Worm (Caenorhabditis elegans) whole organism, late embryonic: Measurements from ENCODE around the gene cmtr-2.

Source experiments
- C08G9.2 ChIP-seq: sonication (generic microtip); optimal IDR thresholded peaks from 2 replicates; lab custom pipeline; 2016; ENCODE audit warnings: mild to moderate bottlenecking, missing genetic modification characterization, moderate library complexity, missing compliant biosample characterization
- ama-1 ChIP-seq: fragments of 150-350 bp; optimal IDR thresholded peaks from 2 replicates; lab custom pipeline; 2014
- ets-4 ChIP-seq: sonication (generic microtip); optimal IDR thresholded peaks from 2 replicates; lab custom pipeline; 2016; ENCODE audit warnings: missing genetic modification characterization, missing compliant biosample characterization
- lim-6 ChIP-seq: sonication (generic microtip); optimal IDR thresholded peaks from 2 replicates; lab custom pipeline; 2016; ENCODE audit warnings: missing genetic modification characterization, missing compliant biosample characterization
- madf-2 ChIP-seq: sonication (generic microtip); optimal IDR thresholded peaks from 2 replicates; lab custom pipeline; 2017; ENCODE audit warnings: missing genetic modification characterization, missing compliant biosample characterization
- nhr-11 ChIP-seq: fragments of 150-350 bp; optimal IDR thresholded peaks from 2 replicates; lab custom pipeline; 2014; ENCODE audit warnings: missing biosample characterization, missing genetic modification characterization
- pax-1 ChIP-seq: fragments of 150-350 bp; optimal IDR thresholded peaks from 2 replicates; lab custom pipeline; 2014; ENCODE audit warnings: missing biosample characterization, missing genetic modification characterization
- pha-4 ChIP-seq: fragments of 150-350 bp; optimal IDR thresholded peaks from 2 replicates; lab custom pipeline; 2018; ENCODE audit warnings: missing biosample characterization, missing genetic modification reagents, missing genetic modification characterization
- pqm-1 ChIP-seq: sonication (generic microtip); optimal IDR thresholded peaks from 2 replicates; lab custom pipeline; 2016; ENCODE audit warnings: missing genetic modification characterization, missing compliant biosample characterization
- rnt-1 ChIP-seq: sonication (generic microtip); optimal IDR thresholded peaks from 2 replicates; lab custom pipeline; 2016; ENCODE audit warnings: missing genetic modification characterization, missing compliant biosample characterization
- tbx-2 ChIP-seq: sonication (generic microtip); optimal IDR thresholded peaks from 2 replicates; lab custom pipeline; 2016; ENCODE audit warnings: missing genetic modification characterization, missing compliant biosample characterization
- unc-3 ChIP-seq, 2 experiments: fragments of 200-800 bp in 1 of 2; sonication (Bioruptor generic) in 1 of 2; sonication (generic microtip) in 1 of 2; conservative IDR thresholded peaks in 1 of 2; optimal IDR thresholded peaks in 1 of 2; 2 replicates each; pipeline versions ENCODE4 v1.3.6 to Lab custom; 2016 to 2022; ENCODE audit warnings: missing compliant biosample characterization in 2 of 2, missing genetic modification characterization in 2 of 2, missing genetic modification reagents in 1 of 2

- TF ChIP-seq C08G9.2 (tag; lab: Kevin White, UChicago) (no peak), ama-1 (lab: Kevin White, UChicago) (no peak), pqm-1 (tag; lab: Kevin White, UChicago) (no peak), lim-6 (tag; lab: Kevin White, UChicago) (no peak), unc-3 (GFP tag; conservative IDR thresholded peaks at IDR 0.05; lab: Robert Waterston, UW) (no peak), unc-3 (tag; optimal IDR thresholded peaks at IDR 0.05; lab: Kevin White, UChicago) (no peak), madf-2 (tag; lab: Kevin White, UChicago) (no peak), pax-1 (no peak), nhr-11 (tag; lab: Kevin White, UChicago) (no peak), pha-4 (no peak), rnt-1 (tag; lab: Kevin White, UChicago) (no peak), tbx-2 (tag; lab: Kevin White, UChicago) (no peak), ets-4 (tag; lab: Kevin White, UChicago) (no peak)
These were observed 38.1 kb upstream of the cmtr-2 start for ce11 chrIII:6577159-6577558.
